Worm (Caenorhabditis elegans): ENCODE measurements around the gene T25B2.2.

- no peak for TF ChIP-seq nhr-77 (tag; optimal IDR thresholded peaks at IDR 0.05)
- no peak for TF ChIP-seq dpl-1 (GFP tag; optimal IDR thresholded peaks at IDR 0.05)
- TF ChIP-seq nhr-76 (tag; optimal IDR thresholded peaks at IDR 0.05) = no peak
- no peak for TF ChIP-seq ztf-11 (tag; optimal IDR thresholded peaks at IDR 0.05)
- TF ChIP-seq pha-4 (GFP tag; IDR thresholded peaks at IDR 0.05) = no peak
- no peak for TF ChIP-seq pha-4 (tag; optimal IDR thresholded peaks at IDR 0.05)
- no peak for TF ChIP-seq lin-39 (tag; optimal IDR thresholded peaks at IDR 0.05)
Observed at ce11 chrX:6167376-6167775, 2.1 kb upstream of the T25B2.2 start.
